Worm (Caenorhabditis elegans): Measurements from ENCODE around the gene T04A6.3.
"Not testable (repeated sequence)": the region's sequence is repeated elsewhere in the genome, so short reads cannot be mapped to it uniquely, and the experiment has no call there.

T04A6.3 gene

ce11 chrIII:7594482-7594881, 13.6 kb downstream of the T04A6.3 start, which contains the start of gene Y80D4G.2:
Y80D4G.2 (minus strand) TSS chrIII:7594582.
- TF ChIP-seq med-1 (GFP tag; optimal IDR thresholded peaks at IDR 0.05; ENCODE audit: insufficient read depth); cog-1 (tag; optimal IDR thresholded peaks at IDR 0.05); klf-2 (GFP tag; conservative IDR thresholded peaks at IDR 0.05): not testable (repeated sequence)

ce11 chrIII:7593285-7593928, 14.7 kb downstream of the T04A6.3 start, which contains the start of gene R13A5.11:
R13A5.11 (minus strand) TSS chrIII:7593335.
- no peak for TF ChIP-seq med-1 (GFP tag; optimal IDR thresholded peaks at IDR 0.05; ENCODE audit: insufficient read depth)
- no peak for TF ChIP-seq ztf-29 (GFP tag; IDR thresholded peaks at IDR 0.05)
- TF ChIP-seq tab-1 (GFP tag; IDR thresholded peaks at IDR 0.05): no peak
- no peak for TF ChIP-seq ref-1 (GFP tag; conservative IDR thresholded peaks at IDR 0.05)
- no peak for TF ChIP-seq cog-1 (tag; optimal IDR thresholded peaks at IDR 0.05)
- TF ChIP-seq T22C8.4 (GFP tag; IDR thresholded peaks at IDR 0.05): no peak
- no peak for TF ChIP-seq flt-1 (GFP tag; IDR thresholded peaks at IDR 0.05)
- no peak for TF ChIP-seq ztf-23 (GFP tag; IDR thresholded peaks at IDR 0.05)
- no peak for TF ChIP-seq klf-2 (GFP tag; conservative IDR thresholded peaks at IDR 0.05)

DNA sequence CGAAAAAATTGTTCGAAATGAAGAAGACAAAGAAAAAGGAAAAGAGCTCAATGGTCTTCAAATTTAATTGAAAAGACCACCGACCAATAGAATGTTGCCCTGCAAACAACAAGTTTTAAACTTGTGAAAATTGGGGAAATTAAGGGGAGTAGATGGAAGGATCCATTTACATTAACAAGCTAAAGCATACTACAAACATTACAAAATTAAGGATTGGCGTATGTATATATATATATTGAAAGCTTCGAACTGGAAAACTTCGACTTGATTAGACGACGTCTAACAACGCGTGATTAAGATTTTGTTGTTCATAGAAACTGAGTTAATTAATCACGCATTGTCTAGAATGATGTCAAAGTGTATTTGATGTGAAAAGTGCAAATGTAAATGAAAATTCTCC, 19.9 kb downstream of the T04A6.3 start, which contains the start of gene R13A5.15:
Gene R13A5.15, minus strand, starts transcription at position 101 of the 400 bp plus-strand sequence.
- no peak for TF ChIP-seq ztf-29 (GFP tag; IDR thresholded peaks at IDR 0.05)
- TF ChIP-seq med-1 (GFP tag; optimal IDR thresholded peaks at IDR 0.05; ENCODE audit: insufficient read depth): no peak
- no peak for TF ChIP-seq ztf-23 (GFP tag; IDR thresholded peaks at IDR 0.05)
- no peak for TF ChIP-seq klf-2 (GFP tag; conservative IDR thresholded peaks at IDR 0.05)
- no peak for TF ChIP-seq T22C8.4 (GFP tag; IDR thresholded peaks at IDR 0.05)
- no peak for TF ChIP-seq cog-1 (tag; optimal IDR thresholded peaks at IDR 0.05)
- TF ChIP-seq tab-1 (GFP tag; IDR thresholded peaks at IDR 0.05): no peak
- no peak for TF ChIP-seq flt-1 (GFP tag; IDR thresholded peaks at IDR 0.05)
- TF ChIP-seq ref-1 (GFP tag; conservative IDR thresholded peaks at IDR 0.05): no peak

DNA sequence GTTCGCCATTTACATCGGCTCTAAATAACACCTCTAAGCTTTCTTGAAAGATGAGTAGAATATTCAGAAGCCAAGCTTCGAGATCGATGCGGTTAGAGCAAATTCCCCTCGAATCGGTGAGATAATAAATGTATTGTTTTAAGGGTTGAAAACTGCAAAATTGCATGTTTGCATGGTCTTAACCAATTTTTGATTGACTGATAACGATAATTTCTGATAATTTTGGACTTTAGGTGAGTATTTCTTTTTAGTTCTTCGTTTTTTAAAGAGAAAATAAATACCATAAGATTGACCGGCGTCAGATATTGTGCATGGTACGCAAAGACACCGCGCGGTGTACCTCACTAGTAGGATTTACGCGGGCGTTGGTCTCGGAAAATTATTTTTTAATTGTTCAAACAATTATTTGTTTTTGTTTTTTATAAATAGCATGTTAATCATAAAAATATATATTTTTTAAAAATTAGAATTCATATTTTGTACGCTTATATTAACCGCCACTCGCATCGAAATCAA, 23.9 kb downstream of the T04A6.3 start, which contains the start of gene cup-5:
Gene cup-5, plus strand, starts transcription at position 51 of the 516 bp plus-strand sequence.
- no peak for TF ChIP-seq ref-1 (GFP tag; conservative IDR thresholded peaks at IDR 0.05)
- TF ChIP-seq flt-1 (GFP tag; IDR thresholded peaks at IDR 0.05): 0 out of 2 replicates have a peak, but pooled peaks have one; percentile 50
- TF ChIP-seq med-1 (GFP tag; optimal IDR thresholded peaks at IDR 0.05; ENCODE audit: insufficient read depth): no peak

DNA sequence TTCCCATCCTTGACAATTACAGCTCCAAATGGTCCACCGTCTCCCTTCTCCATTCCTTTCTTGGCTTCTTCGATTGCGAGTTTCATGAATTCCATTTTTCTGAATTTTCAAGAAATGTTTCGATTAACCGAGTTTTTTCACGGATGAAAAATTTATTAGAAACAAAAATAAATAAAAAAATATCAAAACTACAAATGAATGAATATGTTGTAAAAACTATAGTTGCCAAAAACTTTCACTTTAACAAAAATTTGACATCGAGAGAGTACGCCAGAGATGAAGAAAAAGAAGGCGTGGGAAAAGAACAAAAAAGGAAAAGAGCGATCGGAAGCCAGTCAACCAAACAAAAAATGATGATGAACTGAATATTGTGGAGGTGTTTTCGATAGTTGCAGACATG, 25.2 kb downstream of the T04A6.3 start, which contains the start of gene R13A5.10:
Gene R13A5.10, minus strand, starts transcription at position 101 of the 400 bp plus-strand sequence.
- TF ChIP-seq cog-1 (tag; optimal IDR thresholded peaks at IDR 0.05) (no peak), ztf-29 (GFP tag; IDR thresholded peaks at IDR 0.05) (no peak), flt-1 (GFP tag; IDR thresholded peaks at IDR 0.05) (no peak), ztf-23 (GFP tag; IDR thresholded peaks at IDR 0.05) (no peak), T22C8.4 (GFP tag; IDR thresholded peaks at IDR 0.05) (no peak), med-1 (GFP tag; optimal IDR thresholded peaks at IDR 0.05; ENCODE audit: insufficient read depth) (no peak), tab-1 (GFP tag; IDR thresholded peaks at IDR 0.05) (no peak), ref-1 (GFP tag; conservative IDR thresholded peaks at IDR 0.05) (no peak), klf-2 (GFP tag; conservative IDR thresholded peaks at IDR 0.05) (no peak)

ce11 chrIII:7580586-7580985, 27.5 kb downstream of the T04A6.3 start:
- TF ChIP-seq cog-1 (tag; optimal IDR thresholded peaks at IDR 0.05) (no peak), T22C8.4 (GFP tag; IDR thresholded peaks at IDR 0.05) (no peak), flt-1 (GFP tag; IDR thresholded peaks at IDR 0.05) (no peak), klf-2 (GFP tag; conservative IDR thresholded peaks at IDR 0.05) (no peak), med-1 (GFP tag; optimal IDR thresholded peaks at IDR 0.05; ENCODE audit: insufficient read depth) (no peak), ztf-29 (GFP tag; IDR thresholded peaks at IDR 0.05) (no peak), tab-1 (GFP tag; IDR thresholded peaks at IDR 0.05) (no peak), ref-1 (GFP tag; conservative IDR thresholded peaks at IDR 0.05) (no peak), ztf-23 (GFP tag; IDR thresholded peaks at IDR 0.05) (no peak)

DNA sequence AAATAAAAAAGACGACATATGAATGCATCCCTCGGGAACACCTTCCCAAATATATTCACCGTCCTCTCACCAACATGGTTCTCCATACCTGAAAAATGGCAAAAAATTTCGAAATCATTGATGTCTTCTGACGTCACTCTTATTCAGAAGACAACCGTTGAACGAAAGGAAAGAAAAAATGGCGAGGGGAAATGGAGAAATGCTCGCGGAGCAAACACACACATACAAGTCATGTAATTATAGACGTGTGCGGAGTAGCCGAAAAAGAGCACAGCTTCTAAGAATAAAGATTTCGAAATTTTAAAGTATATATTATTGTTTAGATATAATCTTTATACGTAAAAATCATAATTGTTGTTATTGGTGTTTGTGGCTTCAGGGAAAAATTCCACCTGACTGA, 28.8 kb downstream of the T04A6.3 start, which contains the start of gene mfsd-6:
Gene mfsd-6, minus strand, starts transcription at position 88 of the 400 bp plus-strand sequence.
- TF ChIP-seq tab-1 (GFP tag; IDR thresholded peaks at IDR 0.05) (no peak), ztf-29 (GFP tag; IDR thresholded peaks at IDR 0.05) (no peak), flt-1 (GFP tag; IDR thresholded peaks at IDR 0.05) (no peak), ztf-23 (GFP tag; IDR thresholded peaks at IDR 0.05) (no peak), klf-2 (GFP tag; conservative IDR thresholded peaks at IDR 0.05) (no peak), cog-1 (tag; optimal IDR thresholded peaks at IDR 0.05) (no peak), med-1 (GFP tag; optimal IDR thresholded peaks at IDR 0.05; ENCODE audit: insufficient read depth) (no peak), T22C8.4 (GFP tag; IDR thresholded peaks at IDR 0.05) (no peak), ref-1 (GFP tag; conservative IDR thresholded peaks at IDR 0.05) (no peak)

DNA sequence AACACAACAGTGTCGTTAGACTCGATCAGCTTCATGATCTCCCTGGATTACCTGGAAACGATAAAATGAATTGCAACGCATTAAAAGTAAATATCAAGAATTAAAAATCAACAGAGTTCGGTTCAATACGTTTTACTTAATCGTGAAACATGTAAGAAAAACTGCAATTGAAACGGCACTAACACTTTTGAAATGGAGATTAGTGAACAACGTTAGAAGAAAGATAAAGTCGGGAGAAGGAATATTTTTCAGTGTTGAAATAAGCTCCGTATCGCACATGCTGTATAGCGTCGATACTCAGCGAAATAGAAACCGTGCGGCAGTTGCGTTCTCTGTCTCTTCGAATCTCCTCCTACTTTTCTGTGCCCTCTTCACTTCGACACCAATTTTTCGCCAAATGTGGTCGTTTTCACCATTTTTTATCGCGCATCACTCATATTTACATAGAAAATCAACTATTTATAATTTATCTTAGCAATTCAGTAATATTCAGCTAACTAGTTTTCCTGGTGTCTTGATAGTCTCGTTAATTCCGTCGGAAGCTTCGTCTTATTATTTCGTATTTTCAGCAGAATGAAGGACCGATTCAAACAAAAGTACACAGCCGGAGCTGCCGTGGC, 35.2 kb downstream of the T04A6.3 start, which contains the start of the genes rpl-9 and lpd-7:
Gene rpl-9, minus strand, starts transcription at position 51 of the 620 bp plus-strand sequence.
Gene lpd-7, plus strand, starts transcription at position 570 of the 620 bp plus-strand sequence.
- peak; percentile 17 for TF ChIP-seq cog-1 (tag; optimal IDR thresholded peaks at IDR 0.05)
- TF ChIP-seq ztf-29 (GFP tag; IDR thresholded peaks at IDR 0.05): no peak
- TF ChIP-seq flt-1 (GFP tag; IDR thresholded peaks at IDR 0.05): 0 out of 2 replicates have a peak, but pooled peaks have one; percentile 61

DNA sequence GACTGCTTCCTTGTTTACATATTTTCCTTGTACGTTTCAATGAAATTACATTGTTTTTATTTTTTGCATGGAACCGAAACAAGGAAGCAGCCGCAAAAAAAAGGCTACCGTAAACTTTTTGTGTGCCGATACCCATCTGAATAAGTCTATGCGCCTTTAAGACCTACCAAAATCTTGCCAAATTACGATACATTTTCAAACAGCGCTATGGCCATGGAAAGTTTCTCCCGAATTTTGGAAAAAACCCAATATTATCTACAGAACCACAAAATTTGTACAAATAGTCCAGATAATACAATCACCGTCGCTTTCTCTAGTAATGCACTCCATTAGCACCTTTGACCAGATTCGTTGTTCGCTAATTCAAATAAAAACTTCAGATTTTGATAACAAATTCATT, 36.4 kb downstream of the T04A6.3 start:
- no peak for TF ChIP-seq ref-1 (GFP tag; conservative IDR thresholded peaks at IDR 0.05)
- TF ChIP-seq flt-1 (GFP tag; IDR thresholded peaks at IDR 0.05): no peak
- no peak for TF ChIP-seq T22C8.4 (GFP tag; IDR thresholded peaks at IDR 0.05)
- TF ChIP-seq cog-1 (tag; optimal IDR thresholded peaks at IDR 0.05): no peak
- TF ChIP-seq tab-1 (GFP tag; IDR thresholded peaks at IDR 0.05): no peak
- no peak for TF ChIP-seq ztf-23 (GFP tag; IDR thresholded peaks at IDR 0.05)
- TF ChIP-seq ztf-29 (GFP tag; IDR thresholded peaks at IDR 0.05): no peak
- TF ChIP-seq klf-2 (GFP tag; conservative IDR thresholded peaks at IDR 0.05): no peak
- no peak for TF ChIP-seq med-1 (GFP tag; optimal IDR thresholded peaks at IDR 0.05; ENCODE audit: insufficient read depth)

Measured in whole organism, midembryonic.